Fruit fly (Drosophila melanogaster): ENCODE results near the gene CG44044.

- TF ChIP-seq psq (optimal IDR thresholded peaks at IDR 0.05) (no peak), Sin3A (optimal IDR thresholded peaks at IDR 0.05) (no peak), h (optimal IDR thresholded peaks at IDR 0.05) (no peak), ttk (optimal IDR thresholded peaks at IDR 0.05) (no peak), insv (optimal IDR thresholded peaks at IDR 0.05) (no peak), Myc (optimal IDR thresholded peaks at IDR 0.05) (no peak)
These were observed 20.3 kb downstream of the CG44044 start, which contains the start of the genes SF2 and pad for dm6 chr3R:16341817-16342374.
